Worm (Caenorhabditis elegans): Measurements from ENCODE around the gene cnk-1.

DNA sequence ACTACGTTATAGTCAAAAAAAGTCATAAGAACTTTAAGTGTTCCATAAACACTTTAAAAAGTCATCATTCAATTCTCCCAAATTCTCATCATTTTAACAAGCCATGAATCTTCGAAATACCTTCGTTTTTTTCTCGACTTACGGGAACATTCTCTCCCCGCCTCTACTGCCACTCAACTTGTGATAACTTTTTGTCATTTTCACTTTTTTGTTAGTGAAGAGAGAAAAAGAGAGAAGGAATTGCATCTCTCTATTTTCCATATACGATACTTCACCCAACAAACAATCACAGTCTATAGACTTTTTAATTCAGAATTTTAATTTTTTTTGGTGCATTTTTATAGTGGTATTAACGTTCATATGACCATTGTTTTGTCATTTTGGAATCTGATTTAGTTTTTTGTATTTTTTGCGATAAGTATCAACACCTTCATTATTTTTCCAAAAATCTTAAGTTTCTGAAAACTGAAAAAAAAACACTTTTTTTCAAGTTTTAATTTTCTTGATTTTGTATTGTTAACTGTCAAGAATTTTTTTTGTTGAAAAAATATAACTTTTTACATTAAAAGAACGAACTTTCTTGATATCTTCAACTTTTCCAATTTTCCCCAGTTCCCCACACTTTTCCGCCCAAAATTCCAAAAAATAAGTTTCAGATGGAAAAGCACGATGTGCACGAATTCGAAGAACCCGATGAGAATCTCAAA, 32.5 kb upstream of the cnk-1 start, which contains the start of gene Y70G10A.3:
- TF ChIP-seq swsn-7 (tag; optimal IDR thresholded peaks at IDR 0.05) (no peak), jun-1 (tag; optimal IDR thresholded peaks at IDR 0.05) (no peak), fos-1 (tag; optimal IDR thresholded peaks at IDR 0.05) (no peak), ama-1 (optimal IDR thresholded peaks at IDR 0.05) (no peak), pqm-1 (tag; optimal IDR thresholded peaks at IDR 0.05) (no peak), ces-1 (GFP tag; optimal IDR thresholded peaks at IDR 0.05) (no peak), nhr-76 (tag; optimal IDR thresholded peaks at IDR 0.05) (no peak), nhr-28 (tag; optimal IDR thresholded peaks at IDR 0.05) (no peak), zag-1 (tag; optimal IDR thresholded peaks at IDR 0.05) (no peak), nhr-12 (tag; optimal IDR thresholded peaks at IDR 0.05) (no peak), vab-15 (tag; optimal IDR thresholded peaks at IDR 0.05) (no peak), hlh-17 (GFP tag; optimal IDR thresholded peaks at IDR 0.05; ENCODE audit: borderline replicate concordance) (no peak), ceh-63 (GFP tag; optimal IDR thresholded peaks at IDR 0.05) (no peak)

Data from whole organism, L1 larva.